Fruit fly (Drosophila melanogaster) whole organism, embryonic: ENCODE data around the gene CG13829.

ENCODE experiments used
- CG10321 ChIP-seq: fragments of 200-800 bp; sonication (Bioruptor generic); IDR thresholded peaks from 2 replicates; pipeline ENCODE4 v1.3.6; 2022; ENCODE audit warnings: missing biosample characterization, missing genetic modification characterization
- CG1233 ChIP-seq: fragments of 200-800 bp; sonication (Bioruptor generic); optimal IDR thresholded peaks from 4 replicates; lab custom pipeline; 2018; ENCODE audit warnings: missing biosample characterization, mild to moderate bottlenecking, missing genetic modification characterization
- CG8359 ChIP-seq: fragments of 200-800 bp; sonication (Bioruptor generic); optimal IDR thresholded peaks from 2 replicates; lab custom pipeline; 2017; ENCODE audit warnings: missing biosample characterization, mild to moderate bottlenecking, missing genetic modification characterization, borderline replicate concordance
- Dip2 ChIP-seq: fragments of 200-800 bp; sonication (Bioruptor generic); IDR thresholded peaks from 2 replicates; pipeline ENCODE4 v1.3.6; 2022; ENCODE audit warnings: missing biosample characterization, missing genetic modification characterization
- Ets97D ChIP-seq: fragments of 200-800 bp; sonication (Bioruptor generic); optimal IDR thresholded peaks from 3 replicates; lab custom pipeline; 2016; ENCODE audit warnings: missing biosample characterization, missing genetic modification characterization
- Side ChIP-seq: fragments of 200-800 bp; sonication (Bioruptor generic); optimal IDR thresholded peaks from 2 replicates; lab custom pipeline; 2016; ENCODE audit warnings: missing biosample characterization, missing genetic modification characterization
- az2 ChIP-seq: fragments of 200-800 bp; sonication (Bioruptor generic); optimal IDR thresholded peaks from 3 replicates; lab custom pipeline; 2016; ENCODE audit warnings: missing biosample characterization, missing genetic modification characterization
- bcd ChIP-seq: fragments of 200-800 bp; sonication (Bioruptor generic); optimal IDR thresholded peaks from 2 replicates; lab custom pipeline; 2017; ENCODE audit warnings: missing biosample characterization, mild to moderate bottlenecking, missing genetic modification characterization
- eyg ChIP-seq: fragments of 200-800 bp; sonication (Bioruptor generic); optimal IDR thresholded peaks from 3 replicates; lab custom pipeline; 2016; ENCODE audit warnings: missing biosample characterization, missing genetic modification characterization
- psq ChIP-seq: fragments of 200-800 bp; sonication (Bioruptor generic); optimal IDR thresholded peaks from 2 replicates; lab custom pipeline; 2017; ENCODE audit warnings: missing biosample characterization, missing genetic modification characterization

DNA sequence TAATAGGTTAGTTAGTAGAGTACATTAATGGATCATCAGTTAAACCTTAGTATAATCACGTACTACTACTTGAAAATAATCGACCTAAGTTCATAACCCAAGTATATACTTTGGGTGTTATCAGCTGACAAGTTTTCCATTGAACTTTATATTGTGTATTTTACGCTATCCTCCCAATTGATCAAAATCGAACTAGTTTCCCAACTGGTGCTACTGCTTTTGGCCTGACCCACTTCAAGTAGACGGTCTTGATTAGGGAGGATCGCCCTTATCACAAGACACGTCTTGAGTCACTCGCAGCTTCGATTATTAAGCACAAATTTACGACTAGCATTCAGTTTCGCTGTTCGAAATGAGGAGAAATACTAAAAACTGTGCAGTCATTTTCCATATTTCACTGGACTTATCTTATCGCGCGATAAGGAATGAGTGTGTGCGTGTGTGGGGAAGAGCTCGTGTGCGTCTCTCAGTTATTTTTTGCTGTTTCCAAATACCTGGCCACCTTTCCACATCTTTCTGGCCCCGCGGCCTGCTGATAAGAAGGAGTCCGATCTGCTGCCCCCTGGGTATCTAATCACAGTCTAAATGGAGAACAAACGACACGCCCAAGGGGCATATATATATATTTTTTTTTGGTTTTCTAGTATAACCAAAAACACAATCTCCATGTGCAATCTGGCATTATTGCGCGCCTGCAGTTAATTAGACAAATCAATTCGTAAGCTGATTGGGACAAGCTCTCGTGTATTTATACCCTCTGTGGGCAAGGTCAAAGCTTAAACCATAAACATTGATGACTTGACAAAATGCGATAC is 28.2 kb upstream of the CG13829 start:
- TF ChIP-seq az2 (GFP tag; lab: Kevin White, UChicago) (no peak), Side (GFP tag; lab: Kevin White, UChicago) (no peak), CG10321 (no peak), psq (GFP tag; lab: Kevin White, UChicago) (no peak), CG8359 (GFP tag; lab: Kevin White, UChicago) (no peak), Dip2 (no peak), eyg (no peak), bcd (no peak), Ets97D (GFP tag; lab: Kevin White, UChicago) (no peak), CG1233 (GFP tag; lab: Kevin White, UChicago) (no peak)
